Worm (Caenorhabditis elegans) whole organism, early embryonic: ENCODE results near the gene B0496.2.
A peak's percentile ranks its signal among the peaks of the same experiment; 100 is the strongest.

Experiments used
- B0310.2 ChIP-seq: sonication (generic microtip); optimal IDR thresholded peaks from 2 replicates; lab custom pipeline; 2016; ENCODE audit warnings: mild to moderate bottlenecking, missing genetic modification characterization, missing compliant biosample characterization
- F13C5.2 ChIP-seq: sonication (generic microtip); optimal IDR thresholded peaks from 2 replicates; lab custom pipeline; 2017; ENCODE audit warnings: mild to moderate bottlenecking, missing genetic modification characterization, inconsistent platforms, missing compliant biosample characterization
- aly-1 ChIP-seq: sonication (generic microtip); optimal IDR thresholded peaks from 2 replicates; lab custom pipeline; 2016; ENCODE audit warnings: missing genetic modification characterization, missing compliant biosample characterization
- ama-1 ChIP-seq: fragments of 150-350 bp; optimal IDR thresholded peaks from 2 replicates; lab custom pipeline; 2014
- ceh-13 ChIP-seq: fragments of 200-800 bp; sonication (Bioruptor generic); optimal IDR thresholded peaks from 2 replicates; lab custom pipeline; 2018; ENCODE audit warnings: mild to moderate bottlenecking, missing genetic modification characterization, missing compliant biosample characterization
- ceh-36 ChIP-seq: sonication (generic microtip); optimal IDR thresholded peaks from 2 replicates; lab custom pipeline; 2016; ENCODE audit warnings: missing genetic modification characterization, inconsistent platforms, missing compliant biosample characterization
- ets-7 ChIP-seq: sonication (generic microtip); optimal IDR thresholded peaks from 2 replicates; lab custom pipeline; 2016; ENCODE audit warnings: missing genotype, missing genetic modification characterization, missing compliant biosample characterization
- flt-1 ChIP-seq: fragments of 200-800 bp; sonication (Bioruptor generic); IDR thresholded peaks from 2 replicates; pipeline ENCODE4 v1.3.6; 2022; ENCODE audit warnings: missing genetic modification characterization, missing compliant biosample characterization
- hmbx-1 ChIP-seq: sonication (generic microtip); optimal IDR thresholded peaks from 2 replicates; lab custom pipeline; 2016; ENCODE audit warnings: mild to moderate bottlenecking, missing genetic modification characterization, missing compliant biosample characterization
- hmg-4 ChIP-seq: fragments of 200-800 bp; sonication (Bioruptor generic); optimal IDR thresholded peaks from 2 replicates; lab custom pipeline; 2018; ENCODE audit warnings: mild to moderate bottlenecking, missing genetic modification characterization, missing compliant biosample characterization
- hnd-1 ChIP-seq: sonication (generic microtip); optimal IDR thresholded peaks from 2 replicates; lab custom pipeline; 2016; ENCODE audit warnings: missing genetic modification characterization, missing compliant biosample characterization
- pes-1 ChIP-seq: fragments of 200-800 bp; sonication (Bioruptor generic); IDR thresholded peaks from 2 replicates; pipeline ENCODE4 v1.3.6; 2022; ENCODE audit warnings: missing genetic modification reagents, missing genetic modification characterization, missing compliant biosample characterization
- scrt-1 ChIP-seq: fragments of 200-800 bp; sonication (Bioruptor generic); IDR thresholded peaks from 2 replicates; pipeline ENCODE4 v1.3.6; 2022; ENCODE audit warnings: missing genetic modification characterization, missing compliant biosample characterization
- sea-1 ChIP-seq: fragments of 200-800 bp; sonication (Bioruptor generic); conservative IDR thresholded peaks from 2 replicates; pipeline ENCODE4 v1.3.6; 2022; ENCODE audit warnings: missing genetic modification characterization, missing compliant biosample characterization
- tbx-11 ChIP-seq: fragments of 200-800 bp; sonication (Bioruptor generic); IDR thresholded peaks from 2 replicates; pipeline ENCODE4 v1.3.6; 2022; ENCODE audit warnings: missing genetic modification characterization, missing compliant biosample characterization
- tbx-37 ChIP-seq: fragments of 200-800 bp; sonication (Bioruptor generic); conservative IDR thresholded peaks from 2 replicates; pipeline ENCODE4 v1.3.6; 2022; ENCODE audit warnings: missing genetic modification reagents, missing genetic modification characterization, missing compliant biosample characterization
- tra-4 ChIP-seq: sonication (generic microtip); optimal IDR thresholded peaks from 2 replicates; lab custom pipeline; 2017; ENCODE audit warnings: missing genetic modification characterization, missing compliant biosample characterization

The B0496.2 gene

DNA sequence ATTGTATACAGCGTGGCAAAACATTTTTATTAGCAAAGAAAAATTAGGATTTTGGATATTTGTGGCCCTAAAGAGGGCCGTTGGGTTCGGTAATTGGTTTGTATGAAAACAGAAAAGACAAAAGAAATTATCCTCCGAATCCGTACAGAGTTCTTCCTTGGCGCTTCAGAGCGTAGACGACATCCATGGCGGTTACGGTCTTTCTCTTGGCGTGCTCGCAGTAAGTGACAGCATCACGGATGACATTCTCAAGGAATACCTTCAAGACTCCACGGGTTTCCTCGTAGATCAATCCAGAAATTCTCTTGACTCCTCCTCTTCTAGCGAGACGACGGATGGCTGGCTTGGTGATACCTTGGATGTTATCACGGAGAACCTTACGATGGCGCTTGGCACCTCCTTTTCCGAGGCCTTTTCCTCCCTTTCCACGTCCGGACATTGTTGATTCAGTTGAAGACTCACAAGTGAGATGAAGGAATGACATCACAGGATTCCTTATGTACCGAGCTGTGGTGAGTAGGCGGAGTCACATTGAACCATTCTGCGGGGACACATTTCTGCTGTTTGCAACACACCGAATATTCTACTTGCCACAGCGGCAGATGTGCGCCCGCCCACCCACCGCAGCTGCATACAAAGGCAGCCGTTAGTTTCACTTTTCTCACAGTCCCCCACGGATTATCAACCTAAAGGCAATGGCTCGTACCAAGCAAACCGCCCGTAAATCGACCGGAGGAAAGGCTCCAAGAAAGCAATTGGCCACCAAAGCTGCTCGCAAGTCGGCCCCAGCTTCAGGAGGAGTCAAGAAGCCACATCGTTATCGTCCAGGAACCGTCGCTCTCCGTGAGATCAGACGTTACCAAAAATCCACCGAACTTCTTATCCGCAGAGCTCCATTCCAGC lies 40.1 kb downstream of the B0496.2 start, which contains the start of the genes his-60 and his-59:
Gene his-60, minus strand, starts transcription at position 439 of the 903 bp plus-strand sequence.
Gene his-59, plus strand, starts transcription at position 696 of the 903 bp plus-strand sequence.
- peak; percentile 84 for TF ChIP-seq pes-1 (GFP tag; lab: Robert Waterston, UW)
- peak; percentile 67 for TF ChIP-seq B0310.2 (tag; lab: Kevin White, UChicago)
- TF ChIP-seq tbx-37 (GFP tag; lab: Robert Waterston, UW) = no peak
- peak; percentile 76 for TF ChIP-seq tra-4 (tag; lab: Kevin White, UChicago)
- peak; percentile 79 for TF ChIP-seq sea-1 (GFP tag; lab: Robert Waterston, UW)
- no peak for TF ChIP-seq ets-7 (tag; lab: Kevin White, UChicago)
- TF ChIP-seq tbx-11 (GFP tag; lab: Robert Waterston, UW) = no peak; the same call in 1 of the 2 replicates
- TF ChIP-seq ceh-13 (GFP tag; lab: Kevin White, UChicago) = peak; percentile 45
- TF ChIP-seq ama-1 (lab: Kevin White, UChicago) = peak; percentile 98
- TF ChIP-seq hnd-1 (tag; lab: Kevin White, UChicago) = no peak
- TF ChIP-seq ceh-36 = peak; percentile 77
- peak; percentile 56 for TF ChIP-seq hmg-4 (GFP tag; lab: Kevin White, UChicago)
- peak; percentile 70 for TF ChIP-seq hmbx-1 (tag; lab: Kevin White, UChicago)
- peak; percentile 47 for TF ChIP-seq F13C5.2 (tag; lab: Kevin White, UChicago)
- TF ChIP-seq flt-1 = peak; percentile 58
- TF ChIP-seq aly-1 (tag; lab: Kevin White, UChicago) = peak; percentile 98
- 0 out of 2 replicates have a peak, but pooled peaks have one; percentile 45 for TF ChIP-seq scrt-1 (GFP tag; lab: Robert Waterston, UW)

DNA sequence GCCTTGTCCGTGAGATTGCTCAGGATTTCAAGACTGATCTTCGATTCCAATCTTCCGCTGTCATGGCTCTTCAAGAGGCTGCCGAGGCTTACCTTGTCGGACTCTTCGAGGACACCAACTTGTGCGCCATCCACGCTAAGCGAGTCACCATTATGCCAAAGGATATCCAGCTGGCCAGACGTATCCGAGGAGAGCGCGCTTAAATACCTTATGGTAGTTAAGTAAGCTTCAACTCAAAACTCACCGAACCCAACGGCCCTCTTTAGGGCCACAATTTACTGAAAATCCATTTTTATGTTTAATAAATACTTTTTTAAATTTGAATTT lies 40.8 kb downstream of the B0496.2 start:
- TF ChIP-seq tra-4 (tag; lab: Kevin White, UChicago) (no peak), sea-1 (GFP tag; lab: Robert Waterston, UW) (no peak), ceh-13 (GFP tag; lab: Kevin White, UChicago) (no peak), F13C5.2 (tag; lab: Kevin White, UChicago) (no peak), hnd-1 (tag; lab: Kevin White, UChicago) (no peak), tbx-11 (GFP tag; lab: Robert Waterston, UW) (peak; percentile 23; the same call in 1 of the 2 replicates), flt-1 (no peak; the same call in 1 of the 2 replicates), ama-1 (lab: Kevin White, UChicago) (peak; percentile 93), scrt-1 (GFP tag; lab: Robert Waterston, UW) (no peak), ceh-36 (no peak), ets-7 (tag; lab: Kevin White, UChicago) (no peak), aly-1 (tag; lab: Kevin White, UChicago) (peak; percentile 99), B0310.2 (tag; lab: Kevin White, UChicago) (no peak), hmg-4 (GFP tag; lab: Kevin White, UChicago) (no peak), pes-1 (GFP tag; lab: Robert Waterston, UW) (peak; percentile 56; the same call in 1 of the 2 replicates), tbx-37 (GFP tag; lab: Robert Waterston, UW) (no peak), hmbx-1 (tag; lab: Kevin White, UChicago) (no peak)

DNA sequence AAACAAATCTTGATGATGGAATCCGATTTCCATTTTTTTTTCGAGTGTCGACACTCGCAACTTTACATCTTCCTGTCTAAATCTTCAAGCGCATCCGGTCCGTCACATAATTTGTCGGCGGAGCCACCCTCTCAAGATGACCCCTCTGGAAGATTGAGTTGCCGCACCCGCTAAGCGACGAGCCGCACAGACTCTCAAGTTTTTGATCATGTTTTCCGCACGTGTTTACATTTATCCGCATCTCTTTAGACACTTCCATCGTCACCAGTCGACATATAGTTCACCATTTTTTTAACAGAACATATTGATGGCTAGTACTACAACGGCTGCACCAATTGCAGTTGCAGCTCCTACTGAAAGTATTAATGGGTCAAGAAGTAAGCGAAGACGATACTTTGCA lies 43.8 kb downstream of the B0496.2 start, which contains the start of gene F55G1.1:
Gene F55G1.1, plus strand, starts transcription at position 301 of the 400 bp plus-strand sequence.
- TF ChIP-seq tbx-11 (GFP tag; lab: Robert Waterston, UW) (no peak), hmbx-1 (tag; lab: Kevin White, UChicago) (no peak), aly-1 (tag; lab: Kevin White, UChicago) (no peak), ama-1 (lab: Kevin White, UChicago) (no peak), F13C5.2 (tag; lab: Kevin White, UChicago) (no peak), ets-7 (tag; lab: Kevin White, UChicago) (no peak), scrt-1 (GFP tag; lab: Robert Waterston, UW) (no peak), pes-1 (GFP tag; lab: Robert Waterston, UW) (no peak), flt-1 (no peak), tra-4 (tag; lab: Kevin White, UChicago) (no peak), B0310.2 (tag; lab: Kevin White, UChicago) (no peak), sea-1 (GFP tag; lab: Robert Waterston, UW) (no peak), tbx-37 (GFP tag; lab: Robert Waterston, UW) (no peak), ceh-13 (GFP tag; lab: Kevin White, UChicago) (no peak), hmg-4 (GFP tag; lab: Kevin White, UChicago) (no peak), hnd-1 (tag; lab: Kevin White, UChicago) (no peak)

DNA sequence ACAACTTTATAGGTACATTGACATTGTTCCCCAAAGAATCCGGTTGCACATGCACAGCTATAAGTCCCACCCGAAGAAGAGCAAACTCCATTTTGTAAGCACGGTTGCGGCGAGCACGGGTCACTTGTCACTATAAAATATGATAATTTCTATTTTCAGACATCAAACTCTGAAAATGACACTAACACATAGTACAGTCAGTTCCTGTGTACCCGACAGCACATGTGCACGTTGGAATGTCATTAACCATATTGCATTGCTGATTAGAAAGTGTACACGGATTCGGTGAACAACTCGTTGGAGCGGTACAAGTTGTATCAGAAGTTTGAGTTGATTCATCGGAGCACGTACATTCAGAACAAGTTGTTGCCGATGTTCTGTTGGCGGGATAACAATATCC lies 49.5 kb downstream of the B0496.2 start:
- TF ChIP-seq scrt-1 (GFP tag; lab: Robert Waterston, UW) = no peak
- TF ChIP-seq ets-7 (tag; lab: Kevin White, UChicago) = no peak
- TF ChIP-seq tbx-37 (GFP tag; lab: Robert Waterston, UW) = no peak
- no peak for TF ChIP-seq aly-1 (tag; lab: Kevin White, UChicago)
- no peak for TF ChIP-seq ceh-13 (GFP tag; lab: Kevin White, UChicago)
- TF ChIP-seq hmg-4 (GFP tag; lab: Kevin White, UChicago) = no peak
- TF ChIP-seq F13C5.2 (tag; lab: Kevin White, UChicago) = no peak
- TF ChIP-seq pes-1 (GFP tag; lab: Robert Waterston, UW) = no peak
- no peak for TF ChIP-seq tbx-11 (GFP tag; lab: Robert Waterston, UW)
- no peak for TF ChIP-seq hmbx-1 (tag; lab: Kevin White, UChicago)
- no peak for TF ChIP-seq sea-1 (GFP tag; lab: Robert Waterston, UW)
- TF ChIP-seq flt-1 = no peak
- TF ChIP-seq ama-1 (lab: Kevin White, UChicago) = no peak
- no peak for TF ChIP-seq hnd-1 (tag; lab: Kevin White, UChicago)
- TF ChIP-seq tra-4 (tag; lab: Kevin White, UChicago) = no peak
- no peak for TF ChIP-seq B0310.2 (tag; lab: Kevin White, UChicago)
- no peak for TF ChIP-seq ceh-36

DNA sequence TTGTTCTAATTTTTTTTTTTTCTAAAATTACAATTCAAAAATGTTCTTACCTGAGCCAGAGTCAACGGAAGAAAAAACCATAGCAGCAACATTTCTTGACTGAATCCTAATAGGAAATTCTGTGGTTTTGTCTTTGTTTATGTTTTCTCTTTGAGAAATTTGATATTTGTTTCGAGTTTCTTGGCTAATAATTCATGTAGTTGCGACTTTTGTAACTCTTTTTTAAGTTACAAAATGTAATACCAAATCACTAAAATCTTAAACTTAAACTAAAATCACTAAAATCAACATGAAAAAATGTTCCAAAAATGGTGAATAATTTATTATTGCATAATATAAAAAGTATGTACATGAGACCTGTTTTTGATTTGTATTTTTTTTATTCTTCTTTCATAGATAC lies 50.1 kb downstream of the B0496.2 start, which contains the start of gene egas-4:
Gene egas-4, minus strand, starts transcription at position 101 of the 400 bp plus-strand sequence.
- no peak for TF ChIP-seq ceh-13 (GFP tag; lab: Kevin White, UChicago)
- no peak for TF ChIP-seq aly-1 (tag; lab: Kevin White, UChicago)
- TF ChIP-seq hmbx-1 (tag; lab: Kevin White, UChicago) = no peak
